Worm (Caenorhabditis elegans): ENCODE measurements around the gene hmt-1.

The hmt-1 gene

DNA sequence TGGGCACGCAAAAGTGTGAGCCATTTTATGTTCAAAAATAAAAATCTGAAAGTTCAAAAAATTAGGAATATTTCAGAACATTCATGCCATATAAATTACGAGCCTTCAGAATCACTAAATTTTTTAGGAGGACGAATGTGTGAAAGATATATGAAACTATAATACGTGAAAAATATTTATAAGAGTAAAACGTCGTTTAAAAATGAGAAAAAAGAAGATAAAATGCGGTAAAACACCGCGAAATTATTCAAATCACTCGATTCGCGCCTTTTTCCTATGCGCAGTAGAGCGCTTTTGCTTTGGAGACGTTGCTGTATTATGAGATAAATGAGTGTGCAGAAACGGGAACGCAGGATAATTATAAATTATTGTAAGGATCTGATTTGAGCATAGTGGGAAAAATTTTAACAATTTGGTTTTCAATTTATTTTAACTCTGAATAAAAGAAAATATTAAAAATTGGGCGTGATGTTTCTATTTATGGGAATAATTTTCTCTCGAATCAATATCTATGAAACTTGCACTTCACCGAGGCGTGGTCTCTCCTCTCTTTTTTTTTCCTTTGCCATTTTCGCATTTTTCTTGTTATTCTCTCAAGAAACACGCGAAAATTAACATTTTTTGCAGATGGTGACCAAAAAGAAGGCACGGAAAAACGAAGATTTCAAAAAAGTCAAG, 19.6 kb upstream of the hmt-1 start, which contains the start of the genes sup-35 and Y48A6C.4:
TSS of gene sup-35 (minus strand) at position 51 of the 678 bp plus-strand sequence.
TSS of gene Y48A6C.4 (plus strand) at position 628 of the 678 bp plus-strand sequence.
- TF ChIP-seq swsn-7 (tag; optimal IDR thresholded peaks at IDR 0.05) (peak; percentile 90), alr-1 (tag; optimal IDR thresholded peaks at IDR 0.05; ENCODE audit: borderline replicate concordance) (no peak), nhr-90 (tag; optimal IDR thresholded peaks at IDR 0.05; ENCODE audit: poor library complexity) (peak; percentile 95), zip-4 (GFP tag; optimal IDR thresholded peaks at IDR 0.05) (peak; percentile 33), dsc-1 (tag; optimal IDR thresholded peaks at IDR 0.05) (peak; percentile 86), efl-3 (GFP tag; optimal IDR thresholded peaks at IDR 0.05) (peak; percentile 63), isw-1 (GFP tag; IDR thresholded peaks at IDR 0.05) (peak; percentile 82), mef-2 (tag; optimal IDR thresholded peaks at IDR 0.05) (no peak), lin-39 (tag; optimal IDR thresholded peaks at IDR 0.05) (peak; percentile 13), ztf-4 (tag; optimal IDR thresholded peaks at IDR 0.05) (no peak), hpl-2 (GFP tag; optimal IDR thresholded peaks at IDR 0.05) (no peak), efl-1 (optimal IDR thresholded peaks at IDR 0.05) (peak; percentile 93 to 96), efl-1 (GFP tag; optimal IDR thresholded peaks at IDR 0.05 in 1 of 2) (peak; percentile 93 to 99), fkh-8 (tag; optimal IDR thresholded peaks at IDR 0.05) (peak; percentile 95), mdl-1 (tag; optimal IDR thresholded peaks at IDR 0.05) (peak in 1 of 2 experiments; percentile 66), unc-86 (tag; optimal IDR thresholded peaks at IDR 0.05) (peak; percentile 89), C16A3.4 (tag; optimal IDR thresholded peaks at IDR 0.05) (peak; percentile 91), pqm-1 (tag; optimal IDR thresholded peaks at IDR 0.05) (no peak), nhr-237 (tag; optimal IDR thresholded peaks at IDR 0.05) (peak; percentile 66), nhr-85 (tag) (peak; percentile 93), elt-2 (tag; optimal IDR thresholded peaks at IDR 0.05) (peak; percentile 40), fkh-10 (GFP tag; optimal IDR thresholded peaks at IDR 0.05) (peak; percentile 30), vab-15 (tag; optimal IDR thresholded peaks at IDR 0.05) (peak; percentile 91), egl-27 (tag; optimal IDR thresholded peaks at IDR 0.05) (no peak), lin-15B (tag; optimal IDR thresholded peaks at IDR 0.05) (peak; percentile 88), dpl-1 (GFP tag; optimal IDR thresholded peaks at IDR 0.05) (peak; percentile 93 to 95 (median 94)), mab-9 (GFP tag; IDR thresholded peaks at IDR 0.05) (peak; percentile 77), Y116A8C.19 (tag; optimal IDR thresholded peaks at IDR 0.05; ENCODE audit: borderline replicate concordance) (peak; percentile 76), elt-3 (tag; optimal IDR thresholded peaks at IDR 0.05) (peak in 2 of 6 experiments; percentile 47 to 56), nhr-77 (tag; optimal IDR thresholded peaks at IDR 0.05) (peak; percentile 82), aly-2 (tag; optimal IDR thresholded peaks at IDR 0.05) (peak; percentile 71), lsy-2 (tag; optimal IDR thresholded peaks at IDR 0.05) (peak; percentile 85 to 90), ets-5 (GFP tag; IDR thresholded peaks at IDR 0.05) (no peak), lin-14 (GFP tag; optimal IDR thresholded peaks at IDR 0.05) (peak; percentile 90), aha-1 (tag; optimal IDR thresholded peaks at IDR 0.05) (no peak), lin-13 (GFP tag; optimal IDR thresholded peaks at IDR 0.05) (peak; percentile 87), pax-3 (tag; optimal IDR thresholded peaks at IDR 0.05) (peak; percentile 95), snu-23 (GFP tag; optimal IDR thresholded peaks at IDR 0.05) (peak; percentile 96), tbx-2 (tag; optimal IDR thresholded peaks at IDR 0.05) (peak; percentile 92), hlh-4 (tag; optimal IDR thresholded peaks at IDR 0.05) (peak; percentile 63), fkh-4 (tag; optimal IDR thresholded peaks at IDR 0.05; ENCODE audit: borderline replicate concordance) (peak; percentile 85), C34B4.2 (tag; optimal IDR thresholded peaks at IDR 0.05) (no peak), C04F5.9 (tag; optimal IDR thresholded peaks at IDR 0.05) (peak; percentile 76), grh-1 (GFP tag; IDR thresholded peaks at IDR 0.05) (no peak), nhr-19 (GFP tag; conservative IDR thresholded peaks at IDR 0.05) (peak; percentile 78), fos-1 (tag; optimal IDR thresholded peaks at IDR 0.05) (peak; percentile 47), unc-130 (tag; optimal IDR thresholded peaks at IDR 0.05) (peak; percentile 95), unc-30 (tag; optimal IDR thresholded peaks at IDR 0.05) (no peak), nhr-71 (tag; optimal IDR thresholded peaks at IDR 0.05) (peak; percentile 96), ceh-82 (tag; optimal IDR thresholded peaks at IDR 0.05) (peak; percentile 71 to 85 (median 84)), ceh-8 (GFP tag; optimal IDR thresholded peaks at IDR 0.05) (no peak)

Data from whole organism, L1 larva.